Worm (Caenorhabditis elegans): ENCODE results near the gene srx-44.

The srx-44 gene

DNA sequence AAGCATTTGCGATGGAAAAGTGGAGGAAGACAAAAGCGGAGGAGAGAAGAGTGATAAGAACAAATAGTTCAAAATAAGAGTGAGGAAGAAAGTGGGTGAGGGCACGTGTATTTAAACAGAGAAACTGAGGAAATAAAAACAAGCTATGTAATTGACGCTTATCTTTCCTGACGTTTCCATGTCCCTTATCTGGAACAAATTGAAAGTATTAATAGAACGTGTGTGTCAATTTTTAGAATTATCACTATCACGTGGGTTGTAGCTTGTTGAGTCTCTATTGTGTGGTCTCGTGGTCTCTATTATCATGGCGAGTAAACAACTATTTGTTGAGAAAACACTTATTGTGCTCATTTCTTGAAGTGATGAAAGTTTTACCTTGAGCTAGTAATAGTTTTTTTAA is 25.7 kb downstream of the srx-44 start, which contains the start of gene T10C6.15 (continued):
- no peak for TF ChIP-seq cebp-1 (GFP tag; IDR thresholded peaks at IDR 0.05)
- TF ChIP-seq cebp-1 (tag; optimal IDR thresholded peaks at IDR 0.05): no peak
- TF ChIP-seq pha-4 (tag; optimal IDR thresholded peaks at IDR 0.05): peak; percentile 70

DNA sequence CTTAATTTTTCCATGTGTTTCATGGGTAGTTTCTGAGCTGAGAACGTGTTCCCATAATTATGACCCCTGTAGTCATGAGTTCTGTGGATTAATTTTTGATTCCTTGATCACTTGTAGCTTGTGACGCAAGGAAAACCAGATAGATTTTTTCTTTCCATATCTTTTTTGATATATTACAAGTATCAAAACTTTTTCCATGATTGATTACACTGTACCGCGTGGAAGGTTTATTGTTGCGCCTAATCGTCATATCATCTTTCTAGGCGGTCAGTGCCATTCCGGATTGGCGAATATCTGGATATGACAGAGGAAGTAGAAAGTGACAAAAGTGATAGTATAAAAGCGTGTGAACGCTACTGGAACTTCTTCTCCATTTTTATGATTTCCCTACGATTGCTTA is 26.4 kb downstream of the srx-44 start, which contains the start of gene ZK285.2:
TSS of gene ZK285.2 (plus strand) at position 301 of the 400 bp plus-strand sequence.
- TF ChIP-seq bed-2 (GFP tag; IDR thresholded peaks at IDR 0.05): no peak
- no peak for TF ChIP-seq F55B11.4 (tag; optimal IDR thresholded peaks at IDR 0.05; ENCODE audit: borderline replicate concordance, insufficient read depth)
- TF ChIP-seq aptf-2 (GFP tag; conservative IDR thresholded peaks at IDR 0.05): no peak

DNA sequence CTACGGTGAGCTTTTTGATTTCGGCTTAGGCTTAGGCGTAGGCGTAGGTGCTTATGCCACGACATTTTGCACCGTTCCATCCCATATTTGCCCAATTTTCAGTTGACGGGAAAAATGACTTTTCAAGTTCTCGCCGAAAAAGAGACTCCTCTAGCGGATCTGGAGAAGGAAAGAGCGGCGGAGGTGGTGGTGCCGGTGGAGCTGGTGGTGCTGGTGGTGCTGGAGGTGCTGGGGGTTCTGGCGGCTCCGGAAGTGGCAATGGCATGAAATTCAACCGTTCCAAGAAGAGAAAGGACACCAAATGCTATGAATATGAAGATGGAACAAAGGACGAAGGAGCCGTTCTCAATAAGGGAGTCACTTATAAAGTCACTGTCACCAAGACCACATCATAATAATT is 26.9 kb downstream of the srx-44 start:
- TF ChIP-seq ztf-3 (GFP tag; optimal IDR thresholded peaks at IDR 0.05): no peak
- TF ChIP-seq egrh-3 (GFP tag; IDR thresholded peaks at IDR 0.05): peak; percentile 77; the same call in 1 of the 2 replicates

DNA sequence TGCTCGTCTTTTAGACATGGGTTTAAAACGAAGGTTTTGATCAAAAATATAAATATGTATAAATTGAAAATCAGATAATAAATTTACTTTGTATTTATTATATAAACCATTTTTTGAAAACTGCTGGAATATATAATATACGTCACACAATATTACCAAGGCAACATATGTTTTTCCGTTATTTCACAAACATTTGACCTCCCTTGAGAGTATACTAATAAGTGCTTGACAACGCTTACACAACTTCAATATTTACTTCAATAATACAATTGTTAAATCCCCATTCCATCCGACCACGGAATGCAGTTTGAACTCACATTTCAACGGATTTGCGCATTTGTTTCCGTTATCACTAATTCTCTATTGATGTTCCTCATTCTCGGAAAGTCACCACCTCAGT is 27.4 kb downstream of the srx-44 start, which contains the start of gene str-198:
TSS of gene str-198 (plus strand) at position 301 of the 400 bp plus-strand sequence.
- no peak for TF ChIP-seq lin-54 (GFP tag; optimal IDR thresholded peaks at IDR 0.05)
- TF ChIP-seq F49E8.2 (tag; optimal IDR thresholded peaks at IDR 0.05; ENCODE audit: insufficient read depth): no peak
- no peak for TF ChIP-seq rec-8 (tag; optimal IDR thresholded peaks at IDR 0.05)
- no peak for TF ChIP-seq F22D6.2 (tag; optimal IDR thresholded peaks at IDR 0.05)
- TF ChIP-seq F57A8.1 (GFP tag; optimal IDR thresholded peaks at IDR 0.05): no peak

DNA sequence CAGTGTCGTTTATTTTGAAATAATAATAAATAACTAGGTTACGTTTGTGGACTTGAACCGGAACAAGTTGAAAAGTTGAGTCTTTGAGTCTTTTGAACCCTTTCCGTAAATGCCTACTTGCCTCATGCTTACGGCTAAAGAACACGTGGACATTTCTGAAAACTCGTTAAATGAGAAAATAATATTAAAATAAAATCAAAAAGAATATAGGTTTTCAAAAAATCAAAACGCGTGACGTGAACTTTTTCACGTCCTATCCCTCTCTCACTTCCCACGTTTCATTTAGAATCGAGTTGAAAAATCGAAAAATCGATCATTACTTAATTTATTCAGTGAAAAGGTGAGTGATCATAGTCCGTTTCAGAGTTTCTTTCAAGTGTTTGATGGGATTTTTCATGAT is 29.0 kb downstream of the srx-44 start, which contains the start of gene best-12:
TSS of gene best-12 (plus strand) at position 301 of the 400 bp plus-strand sequence.
- TF ChIP-seq ztf-28 (GFP tag; IDR thresholded peaks at IDR 0.05): no peak
- no peak for TF ChIP-seq unc-62 (GFP tag; optimal IDR thresholded peaks at IDR 0.05)
- no peak for TF ChIP-seq madf-6 (GFP tag; IDR thresholded peaks at IDR 0.05)
- TF ChIP-seq snpc-1.3 (tag; optimal IDR thresholded peaks at IDR 0.05; ENCODE audit: insufficient read depth): no peak
- TF ChIP-seq nhr-27 (tag; optimal IDR thresholded peaks at IDR 0.05): no peak
- no peak for TF ChIP-seq Y56A3A.18 (GFP tag; IDR thresholded peaks at IDR 0.05)
- TF ChIP-seq tlf-1 (GFP tag; optimal IDR thresholded peaks at IDR 0.05): no peak
- no peak for TF ChIP-seq C17E4.6 (GFP tag; IDR thresholded peaks at IDR 0.05)
- TF ChIP-seq attf-3 (GFP tag; conservative IDR thresholded peaks at IDR 0.05): no peak
- TF ChIP-seq snpc-4 (GFP tag; optimal IDR thresholded peaks at IDR 0.05): no peak
- TF ChIP-seq snpc-4 (tag; optimal IDR thresholded peaks at IDR 0.05): no peak
- no peak for TF ChIP-seq mcd-1 (GFP tag; IDR thresholded peaks at IDR 0.05)

DNA sequence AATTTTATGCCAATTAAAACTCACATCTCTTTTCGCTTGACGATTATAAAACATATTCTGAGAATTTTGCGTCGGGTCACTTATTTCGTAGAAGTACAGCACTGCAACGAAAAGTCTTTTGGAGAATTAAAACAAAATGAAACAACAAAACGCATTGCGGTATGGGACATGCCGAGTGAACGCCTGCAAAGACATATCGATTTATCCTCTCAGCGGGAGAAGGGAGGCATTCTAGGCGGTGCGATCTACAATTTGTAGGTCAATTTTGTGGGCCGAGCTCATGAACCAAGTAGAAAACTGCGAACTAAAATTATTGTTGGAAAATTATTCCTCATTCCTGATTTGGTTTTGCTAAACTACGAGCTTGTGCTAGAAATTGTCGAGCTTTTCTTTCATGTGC is 33.2 kb downstream of the srx-44 start, which contains the start of gene F14H3.3:
TSS of gene F14H3.3 (minus strand) at position 101 of the 400 bp plus-strand sequence.
- no peak for TF ChIP-seq Y67H2A.10 (GFP tag; conservative IDR thresholded peaks at IDR 0.05)
- TF ChIP-seq snpc-4 (GFP tag; optimal IDR thresholded peaks at IDR 0.05): no peak
- TF ChIP-seq snpc-4 (tag; optimal IDR thresholded peaks at IDR 0.05): no peak
- no peak for TF ChIP-seq lir-1 (GFP tag; conservative IDR thresholded peaks at IDR 0.05)
- no peak for TF ChIP-seq snpc-3.4 (tag; optimal IDR thresholded peaks at IDR 0.05)
- no peak for TF ChIP-seq mxl-1 (tag; optimal IDR thresholded peaks at IDR 0.05)
- TF ChIP-seq die-1 (tag; optimal IDR thresholded peaks at IDR 0.05): no peak
